Fruit fly (Drosophila melanogaster) whole organism, embryonic: ENCODE results near the gene Tg.

Experiments
- Atf3 ChIP-seq: fragments of 200-800 bp; sonication (Bioruptor generic); optimal IDR thresholded peaks from 3 replicates; lab custom pipeline; 2016; ENCODE audit warnings: missing biosample characterization, missing genetic modification characterization
- Awh ChIP-seq: fragments of 200-800 bp; sonication (Bioruptor generic); IDR thresholded peaks from 2 replicates; pipeline ENCODE4, ENCODE4 v1.3.6; 2022; ENCODE audit warnings: missing biosample characterization, missing genetic modification characterization
- B-H1 ChIP-seq: fragments of 200-800 bp; sonication (Bioruptor generic); IDR thresholded peaks from 3 replicates; pipeline ENCODE4 v1.3.6; 2022; ENCODE audit warnings: missing biosample characterization, missing genetic modification characterization
- Bdp1 ChIP-seq: fragments of 200-800 bp; sonication (Bioruptor generic); optimal IDR thresholded peaks from 3 replicates; lab custom pipeline; 2016; ENCODE audit warnings: missing biosample characterization, missing genetic modification characterization
- Blimp-1 ChIP-seq: fragments of 200-800 bp; sonication (Bioruptor generic); optimal IDR thresholded peaks from 3 replicates; lab custom pipeline; 2018; ENCODE audit warnings: missing biosample characterization, missing genetic modification characterization, mild to moderate bottlenecking, moderate library complexity, missing genetic modification reagents
- CG10209 ChIP-seq: fragments of 200-800 bp; sonication (Bioruptor generic); optimal IDR thresholded peaks from 3 replicates; lab custom pipeline; 2017; ENCODE audit warnings: missing biosample characterization, mild to moderate bottlenecking, missing genetic modification characterization, missing genetic modification reagents
- CG10979 ChIP-seq: fragments of 200-800 bp; sonication (Bioruptor generic); optimal IDR thresholded peaks from 2 replicates; lab custom pipeline; 2018; ENCODE audit warnings: missing biosample characterization, mild to moderate bottlenecking, missing genetic modification characterization, moderate library complexity
- CG13123 ChIP-seq: fragments of 200-800 bp; sonication (Bioruptor generic); optimal IDR thresholded peaks from 2 replicates; lab custom pipeline; 2016; ENCODE audit warnings: missing biosample characterization, missing genetic modification characterization
- CG1529 ChIP-seq: fragments of 200-800 bp; sonication (Bioruptor generic); optimal IDR thresholded peaks from 3 replicates; lab custom pipeline; 2018; ENCODE audit warnings: missing biosample characterization, missing genetic modification characterization
- CG1647 ChIP-seq: fragments of 200-800 bp; sonication (Bioruptor generic); optimal IDR thresholded peaks from 3 replicates; lab custom pipeline; 2016; ENCODE audit warnings: missing biosample characterization, missing genetic modification characterization
- CG16863 ChIP-seq: fragments of 200-800 bp; sonication (Bioruptor generic); optimal IDR thresholded peaks from 3 replicates; lab custom pipeline; 2016; ENCODE audit warnings: missing biosample characterization, missing genetic modification characterization
- CG17328 ChIP-seq: fragments of 200-800 bp; sonication (Bioruptor generic); IDR thresholded peaks from 2 replicates; pipeline ENCODE4 v1.3.6; 2022; ENCODE audit warnings: missing biosample characterization, missing genetic modification characterization
- CG2199 ChIP-seq: fragments of 200-800 bp; sonication (Bioruptor generic); IDR thresholded peaks from 3 replicates; pipeline ENCODE4 v1.3.6; 2022; ENCODE audit warnings: missing biosample characterization, missing genetic modification characterization
- CG30403 ChIP-seq: fragments of 200-800 bp; sonication (Bioruptor generic); optimal IDR thresholded peaks from 3 replicates; lab custom pipeline; 2016; ENCODE audit warnings: missing biosample characterization, missing genetic modification characterization
- CG3407 ChIP-seq: fragments of 200-800 bp; sonication (Bioruptor generic); optimal IDR thresholded peaks from 2 replicates; lab custom pipeline; 2018; ENCODE audit warnings: missing biosample characterization, mild to moderate bottlenecking, missing genetic modification characterization
- CG3995 ChIP-seq: fragments of 200-800 bp; sonication (Bioruptor generic); optimal IDR thresholded peaks from 3 replicates; lab custom pipeline; 2016; ENCODE audit warnings: missing biosample characterization, missing genetic modification characterization
- CG5245 ChIP-seq: fragments of 200-800 bp; sonication (Bioruptor generic); optimal IDR thresholded peaks from 3 replicates; lab custom pipeline; 2016; ENCODE audit warnings: missing biosample characterization, missing genetic modification characterization
- CG6272 ChIP-seq: fragments of 200-800 bp; sonication (Bioruptor generic); IDR thresholded peaks from 2 replicates; pipeline ENCODE4 v1.3.6; 2022; ENCODE audit warnings: missing biosample characterization, missing genetic modification characterization
- CG6654 ChIP-seq: fragments of 200-800 bp; sonication (Bioruptor generic); optimal IDR thresholded peaks from 2 replicates; lab custom pipeline; 2017; ENCODE audit warnings: missing biosample characterization, mild to moderate bottlenecking, missing genetic modification characterization
- CG7786 ChIP-seq: fragments of 200-800 bp; sonication (Bioruptor generic); optimal IDR thresholded peaks from 2 replicates; lab custom pipeline; 2016; ENCODE audit warnings: missing biosample characterization, missing genetic modification characterization
- CG8281 ChIP-seq: fragments of 200-800 bp; sonication (Bioruptor generic); optimal IDR thresholded peaks from 2 replicates; lab custom pipeline; 2018; ENCODE audit warnings: missing biosample characterization, mild to moderate bottlenecking, missing genetic modification characterization, moderate library complexity
- CG8478 ChIP-seq: fragments of >200 bp; optimal IDR thresholded peaks from 2 replicates; lab custom pipeline; 2018
- Camta ChIP-seq: fragments of 200-800 bp; sonication (Bioruptor generic); optimal IDR thresholded peaks from 2 replicates; lab custom pipeline; 2016; ENCODE audit warnings: missing biosample characterization, missing genetic modification characterization
- Dp ChIP-seq: fragments of 200-800 bp; sonication (Bioruptor generic); optimal IDR thresholded peaks from 2 replicates; lab custom pipeline; 2018; ENCODE audit warnings: missing biosample characterization, mild to moderate bottlenecking, missing genetic modification characterization, moderate library complexity
- HLH3B ChIP-seq: fragments of 200-800 bp; sonication (Bioruptor generic); IDR thresholded peaks from 2 replicates; pipeline ENCODE4 v1.3.6; 2022; ENCODE audit warnings: missing biosample characterization, missing genetic modification characterization
- Hmx ChIP-seq: fragments of 200-800 bp; sonication (Bioruptor generic); optimal IDR thresholded peaks from 2 replicates; lab custom pipeline; 2016; ENCODE audit warnings: missing biosample characterization, missing genetic modification characterization
- Lhr ChIP-seq: fragments of 200-800 bp; sonication (Bioruptor generic); optimal IDR thresholded peaks from 3 replicates; lab custom pipeline; 2017; ENCODE audit warnings: mild to moderate bottlenecking, missing biosample characterization, missing genetic modification reagents, missing genetic modification characterization
- Lim3 ChIP-seq: fragments of 200-800 bp; sonication (Bioruptor generic); IDR thresholded peaks from 2 replicates; pipeline ENCODE4 v1.3.6; 2022; ENCODE audit warnings: missing biosample characterization, missing genetic modification characterization
- MTF-1 ChIP-seq: fragments of 200-800 bp; sonication (Bioruptor generic); optimal IDR thresholded peaks from 2 replicates; lab custom pipeline; 2018; ENCODE audit warnings: missing biosample characterization, mild to moderate bottlenecking, missing genetic modification characterization, borderline replicate concordance
- NFAT ChIP-seq: fragments of 200-800 bp; sonication (Bioruptor generic); IDR thresholded peaks from 2 replicates; pipeline ENCODE4 v1.3.6; 2022; ENCODE audit warnings: missing biosample characterization, missing genetic modification characterization
- Nf-YB ChIP-seq: fragments of 200-800 bp; sonication (Bioruptor generic); optimal IDR thresholded peaks from 3 replicates; lab custom pipeline; 2019; ENCODE audit warnings: missing biosample characterization, mild to moderate bottlenecking, missing genetic modification characterization, moderate library complexity
- Oli ChIP-seq: fragments of 200-800 bp; sonication (Bioruptor generic); optimal IDR thresholded peaks from 2 replicates; lab custom pipeline; 2018; ENCODE audit warnings: missing biosample characterization, mild to moderate bottlenecking, missing genetic modification characterization, moderate library complexity
- Xrp1 ChIP-seq: fragments of 200-800 bp; sonication (Bioruptor generic); IDR thresholded peaks from 2 replicates; pipeline ENCODE4 v1.3.6; 2022; ENCODE audit warnings: missing biosample characterization, missing genetic modification characterization
- abd-A ChIP-seq: fragments of 200-800 bp; sonication (Bioruptor generic); optimal IDR thresholded peaks from 3 replicates; lab custom pipeline; 2019; ENCODE audit warnings: missing biosample characterization, mild to moderate bottlenecking, missing genetic modification characterization, moderate library complexity
- al ChIP-seq: fragments of 200-800 bp; sonication (Bioruptor generic); IDR thresholded peaks from 2 replicates; pipeline ENCODE4 v1.3.6; 2022; ENCODE audit warnings: missing biosample characterization, missing genetic modification characterization
- cad ChIP-seq: fragments of >200 bp; optimal IDR thresholded peaks from 2 replicates; lab custom pipeline; 2017; ENCODE audit warnings: missing biosample characterization, missing genetic modification characterization
- corto ChIP-seq: fragments of 200-800 bp; sonication (Bioruptor generic); optimal IDR thresholded peaks from 2 replicates; lab custom pipeline; 2016; ENCODE audit warnings: missing biosample characterization, mild to moderate bottlenecking, missing genetic modification characterization, moderate library complexity
- dysf ChIP-seq: fragments of 200-800 bp; sonication (Bioruptor generic); IDR thresholded peaks from 3 replicates; pipeline ENCODE4 v1.3.6; 2022; ENCODE audit warnings: missing biosample characterization, missing genetic modification characterization
- grau ChIP-seq: fragments of 200-800 bp; optimal IDR thresholded peaks from 3 replicates; lab custom pipeline; 2019; ENCODE audit warnings: missing biosample characterization, mild to moderate bottlenecking, missing genetic modification characterization, moderate library complexity
- her ChIP-seq: fragments of 200-800 bp; sonication (Bioruptor generic); optimal IDR thresholded peaks from 2 replicates; lab custom pipeline; 2016; ENCODE audit warnings: missing biosample characterization, missing genetic modification characterization
- klu ChIP-seq: fragments of 200-800 bp; sonication (Bioruptor generic); IDR thresholded peaks from 2 replicates; pipeline ENCODE4 v1.3.6; 2022; ENCODE audit warnings: missing biosample characterization, missing genetic modification characterization
- lab ChIP-seq: fragments of 200-800 bp; sonication (Bioruptor generic); optimal IDR thresholded peaks from 3 replicates; lab custom pipeline; 2017; ENCODE audit warnings: missing biosample characterization, missing genetic modification characterization, mild to moderate bottlenecking, moderate library complexity, missing genetic modification reagents
- oc ChIP-seq: fragments of 200-800 bp; sonication (Bioruptor generic); optimal IDR thresholded peaks from 2 replicates; lab custom pipeline; 2018; ENCODE audit warnings: missing biosample characterization, mild to moderate bottlenecking, missing genetic modification characterization, moderate library complexity
- onecut ChIP-seq: fragments of 200-800 bp; sonication (Bioruptor generic); IDR thresholded peaks from 2 replicates; pipeline ENCODE4 v1.3.6; 2022; ENCODE audit warnings: missing biosample characterization, missing genetic modification characterization
- pb ChIP-seq: fragments of 200-800 bp; sonication (Bioruptor generic); optimal IDR thresholded peaks from 3 replicates; lab custom pipeline; 2016; ENCODE audit warnings: missing biosample characterization, missing genetic modification characterization
- sens ChIP-seq: fragments of 200-800 bp; sonication (Bioruptor generic); peaks from one replicate; lab custom pipeline; 2016; ENCODE audit warnings: missing biosample characterization, missing genetic modification characterization
- sima ChIP-seq: fragments of 200-800 bp; sonication (Bioruptor generic); optimal IDR thresholded peaks from 2 replicates; lab custom pipeline; 2016; ENCODE audit warnings: missing biosample characterization, missing genetic modification characterization
- sisA ChIP-seq: fragments of 200-800 bp; sonication (Bioruptor generic); IDR thresholded peaks from 2 replicates; pipeline ENCODE4 v1.3.6; 2022; ENCODE audit warnings: missing biosample characterization, missing genetic modification characterization
- stwl ChIP-seq: fragments of 200-800 bp; sonication (Bioruptor generic); optimal IDR thresholded peaks from 3 replicates; lab custom pipeline; 2018; ENCODE audit warnings: missing biosample characterization, mild to moderate bottlenecking, missing genetic modification characterization, moderate library complexity
- tll ChIP-seq, 2 experiments: fragments of 200-800 bp in 1 of 2; fragments of >200 bp in 1 of 2; sonication (Bioruptor generic) in 1 of 2; optimal IDR thresholded peaks; 2 replicates each; lab custom pipeline; 2017 to 2019; ENCODE audit warnings: missing biosample characterization in 2 of 2, missing genetic modification characterization in 2 of 2, mild to moderate bottlenecking in 1 of 2, moderate library complexity in 1 of 2
- trh ChIP-seq: fragments of 200-800 bp; sonication (Bioruptor generic); optimal IDR thresholded peaks from 2 replicates; lab custom pipeline; 2016; ENCODE audit warnings: missing biosample characterization, missing genetic modification characterization
- wor ChIP-seq: fragments of 200-800 bp; sonication (Bioruptor generic); IDR thresholded peaks from 2 replicates; pipeline ENCODE4 v1.3.6; 2022; ENCODE audit warnings: missing biosample characterization, missing genetic modification characterization

The Tg gene

dm6 chr2L:7965808-7966460, 45.3 kb upstream of the Tg start (continued):
- peak; percentile 30; the same call in 1 of the 2 replicates for TF ChIP-seq Xrp1 (GFP tag; lab: Robert Waterston, UW)
- no peak for TF ChIP-seq sima (GFP tag; lab: Kevin White, UChicago)
- TF ChIP-seq CG3407 (GFP tag; lab: Kevin White, UChicago), result no peak
- TF ChIP-seq Bdp1 (GFP tag; lab: Kevin White, UChicago), result no peak
- no peak for TF ChIP-seq CG5245 (GFP tag; lab: Kevin White, UChicago)
- TF ChIP-seq oc, result no peak
- peak; percentile 14; the same call in 1 of the 3 replicates for TF ChIP-seq B-H1
- TF ChIP-seq Camta (GFP tag; lab: Kevin White, UChicago), result no peak
- TF ChIP-seq Blimp-1, result peak; percentile 63
- TF ChIP-seq CG6654 (GFP tag; lab: Kevin White, UChicago), result peak; percentile 24
- peak; percentile 46 for TF ChIP-seq Oli
- TF ChIP-seq Hmx, result no peak
- peak; percentile 24 for TF ChIP-seq CG30403
- TF ChIP-seq CG10979 (tag; lab: Kevin White, UChicago), result peak; percentile 39
- no peak for TF ChIP-seq NFAT
- TF ChIP-seq Nf-YB, result no peak
- TF ChIP-seq trh (GFP tag; lab: Kevin White, UChicago), result no peak
- TF ChIP-seq sens, result peak; percentile 84
- no peak for TF ChIP-seq Dp (GFP tag; lab: Kevin White, UChicago)
- TF ChIP-seq wor (GFP tag; lab: Robert Waterston, UW), result no peak
- no peak for TF ChIP-seq HLH3B (GFP tag; lab: Robert Waterston, UW)
- no peak for TF ChIP-seq MTF-1 (GFP tag; lab: Kevin White, UChicago)
- no peak for TF ChIP-seq CG16863 (GFP tag; lab: Kevin White, UChicago)
- TF ChIP-seq Lhr (GFP tag; lab: Kevin White, UChicago), result no peak
- TF ChIP-seq grau (tag; lab: Kevin White, UChicago), result peak; percentile 27
- no peak for TF ChIP-seq CG8478 (lab: Kevin White, UChicago)
- no peak for TF ChIP-seq stwl (tag; lab: Kevin White, UChicago)
- no peak for TF ChIP-seq her (GFP tag; lab: Kevin White, UChicago)
- peak; percentile 32 for TF ChIP-seq CG10209 (GFP tag; lab: Kevin White, UChicago)
- TF ChIP-seq CG6272 (GFP tag; lab: Robert Waterston, UW), result no peak
- TF ChIP-seq al (GFP tag; lab: Robert Waterston, UW), result no peak
- no peak for TF ChIP-seq CG13123
- no peak for TF ChIP-seq lab (GFP tag; lab: Kevin White, UChicago)
- no peak for TF ChIP-seq CG7786 (GFP tag; lab: Kevin White, UChicago)
- TF ChIP-seq abd-A (tag; lab: Kevin White, UChicago), result no peak
- TF ChIP-seq Lim3 (GFP tag; lab: Robert Waterston, UW), result no peak
- no peak for TF ChIP-seq Atf3 (GFP tag; lab: Kevin White, UChicago)
- TF ChIP-seq onecut, result no peak
- TF ChIP-seq CG1529 (GFP tag; lab: Kevin White, UChicago), result no peak
- TF ChIP-seq pb (GFP tag; lab: Kevin White, UChicago), result no peak
- TF ChIP-seq sisA, result no peak
- TF ChIP-seq CG8281 (tag; lab: Kevin White, UChicago), result no peak
- TF ChIP-seq dysf (GFP tag; lab: Robert Waterston, UW), result no peak
- TF ChIP-seq CG2199 (GFP tag; lab: Robert Waterston, UW), result no peak
- no peak for TF ChIP-seq CG17328
- no peak for TF ChIP-seq corto (GFP tag; lab: Kevin White, UChicago)
- TF ChIP-seq Awh (GFP tag; lab: Robert Waterston, UW), result no peak
- no peak for TF ChIP-seq cad (GFP tag; lab: Kevin White, UChicago)
- no peak for TF ChIP-seq klu (GFP tag; lab: Robert Waterston, UW)
- no peak for TF ChIP-seq CG1647 (GFP tag; lab: Kevin White, UChicago)
- no peak for TF ChIP-seq tll (GFP tag; optimal IDR thresholded peaks at IDR 0.05; lab: Kevin White, UChicago)
- TF ChIP-seq CG3995, result no peak
